Worm (Caenorhabditis elegans) whole organism, mixed stage, embryonic: ENCODE results near the gene Y45G12B.3.

ENCODE experiments used
- elt-1 ChIP-seq: sonication (generic microtip); optimal IDR thresholded peaks from 2 replicates; lab custom pipeline; 2017; ENCODE audit warnings: missing genetic modification characterization, mild to moderate bottlenecking, missing compliant biosample characterization, antibody characterized with exemption, moderate library complexity, borderline replicate concordance; ENCODE audit not compliant: insufficient read depth
- mep-1 ChIP-seq: fragments of 150-350 bp; optimal IDR thresholded peaks from 2 replicates; lab custom pipeline; 2017; ENCODE audit warnings: missing biosample characterization, missing genetic modification reagents, missing genetic modification characterization, inconsistent platforms
- nhr-12 ChIP-seq: fragments of 150-350 bp; optimal IDR thresholded peaks from 2 replicates; lab custom pipeline; 2014; ENCODE audit warnings: missing biosample characterization, missing genetic modification characterization
- nhr-2 ChIP-seq: fragments of 150-350 bp; optimal IDR thresholded peaks from 2 replicates; lab custom pipeline; 2014; ENCODE audit warnings: missing biosample characterization, missing genetic modification characterization
- nhr-237 ChIP-seq: fragments of 150-350 bp; optimal IDR thresholded peaks from 2 replicates; lab custom pipeline; 2014; ENCODE audit warnings: missing biosample characterization, missing genetic modification characterization
- nhr-28 ChIP-seq: fragments of 150-350 bp; optimal IDR thresholded peaks from 2 replicates; lab custom pipeline; 2014; ENCODE audit warnings: missing biosample characterization, missing genetic modification characterization
- ztf-11 ChIP-seq: fragments of 150-350 bp; optimal IDR thresholded peaks from 2 replicates; lab custom pipeline; 2014; ENCODE audit warnings: missing biosample characterization, missing genetic modification characterization

DNA sequence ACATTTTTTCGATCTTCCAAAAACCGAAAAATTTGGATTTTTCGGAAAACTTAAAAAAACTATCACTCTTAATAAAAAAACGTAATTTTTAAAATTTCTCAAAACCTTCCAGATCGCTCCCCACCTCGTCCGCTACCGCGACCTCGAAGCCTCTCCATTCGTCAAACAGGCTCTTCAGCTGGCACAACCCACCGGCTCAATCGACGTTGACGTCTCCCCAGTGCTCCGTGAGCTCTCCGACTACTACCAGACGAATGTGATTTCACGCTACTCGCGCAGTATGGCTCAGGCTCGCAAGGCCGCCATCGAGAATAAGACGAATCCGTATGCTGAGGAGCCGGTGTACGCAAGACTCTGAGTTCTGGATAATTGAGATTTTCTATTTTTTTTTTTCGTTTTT lies 10.3 kb upstream of the Y45G12B.3 start:
- TF ChIP-seq nhr-2 (tag; lab: Kevin White, UChicago) (no peak), mep-1 (no peak), nhr-237 (tag; lab: Kevin White, UChicago) (no peak), ztf-11 (tag; lab: Kevin White, UChicago) (no peak), nhr-28 (tag; lab: Kevin White, UChicago) (no peak), elt-1 (tag; lab: Kevin White, UChicago) (no peak), nhr-12 (tag; lab: Kevin White, UChicago) (no peak)
